Worm (Caenorhabditis elegans) whole organism, L1 larva: Measurements from ENCODE around the gene tmed-13.

Experiments used
- Y116A8C.19 ChIP-seq: sonication (generic microtip); optimal IDR thresholded peaks from 2 replicates; lab custom pipeline; 2016; ENCODE audit warnings: missing compliant biosample characterization, missing genetic modification characterization, borderline replicate concordance
- egl-27 ChIP-seq, 2 experiments: fragments of 150-350 bp in 1 of 2; sonication (generic microtip); optimal IDR thresholded peaks; 3 replicates each; lab custom pipeline; 2017 to 2018; ENCODE audit warnings: missing biosample characterization in 2 of 2, missing genetic modification characterization in 2 of 2, missing genetic modification reagents in 2 of 2
- fkh-4 ChIP-seq: sonication (generic microtip); optimal IDR thresholded peaks from 2 replicates; lab custom pipeline; 2016; ENCODE audit warnings: missing compliant biosample characterization, missing genetic modification characterization, borderline replicate concordance
- fos-1 ChIP-seq: fragments of 150-350 bp; optimal IDR thresholded peaks from 2 replicates; lab custom pipeline; 2014; ENCODE audit warnings: missing biosample characterization, missing genetic modification characterization
- grh-1 ChIP-seq: fragments of 200-800 bp; sonication (Bioruptor generic); IDR thresholded peaks from 2 replicates; pipeline ENCODE4 v1.3.6; 2022; ENCODE audit warnings: missing genetic modification reagents, missing genetic modification characterization, missing compliant biosample characterization
- irx-1 ChIP-seq: sonication (generic microtip); optimal IDR thresholded peaks from 2 replicates; lab custom pipeline; 2016; ENCODE audit warnings: missing genetic modification characterization, missing compliant biosample characterization
- mdl-1 ChIP-seq, 2 experiments: fragments of 150-350 bp; optimal IDR thresholded peaks; 2 replicates each; lab custom pipeline; 2014 to 2017; ENCODE audit warnings: missing biosample characterization in 2 of 2, missing genetic modification characterization in 2 of 2, inconsistent platforms in 1 of 2
- nhr-28 ChIP-seq: fragments of 150-350 bp; optimal IDR thresholded peaks from 2 replicates; lab custom pipeline; 2014; ENCODE audit warnings: missing biosample characterization, missing genetic modification characterization
- nhr-76 ChIP-seq: sonication (generic microtip); optimal IDR thresholded peaks from 2 replicates; lab custom pipeline; 2017; ENCODE audit warnings: missing biosample characterization, missing genetic modification characterization
- pqm-1 ChIP-seq: sonication (generic microtip); optimal IDR thresholded peaks from 3 replicates; lab custom pipeline; 2017; ENCODE audit warnings: missing biosample characterization, missing genetic modification characterization
- snpc-4 ChIP-seq: fragments of 150-350 bp; optimal IDR thresholded peaks from 2 replicates; lab custom pipeline; 2014; ENCODE audit warnings: missing biosample characterization, missing genetic modification characterization
- unc-30 ChIP-seq: sonication (generic microtip); optimal IDR thresholded peaks from 2 replicates; lab custom pipeline; 2017; ENCODE audit warnings: missing biosample characterization, missing genetic modification characterization
- unc-62 ChIP-seq: fragments of 150-350 bp; optimal IDR thresholded peaks from 2 replicates; lab custom pipeline; 2014; ENCODE audit warnings: missing biosample characterization, missing genetic modification reagents, missing genetic modification characterization
- ztf-11 ChIP-seq, 2 experiments: sonication (generic microtip); optimal IDR thresholded peaks; 2 replicates each; lab custom pipeline; 2016 to 2017; ENCODE audit warnings: missing genetic modification characterization in 2 of 2, missing biosample characterization in 1 of 2, missing compliant biosample characterization in 1 of 2

ce11 chrIV:6517859-6518258 is 46.7 kb upstream of the tmed-13 start, which contains the start of gene C01G5.7:
- TF ChIP-seq grh-1: no peak
- no peak for TF ChIP-seq irx-1
- no peak for TF ChIP-seq unc-62 (GFP tag; lab: Kevin White, UChicago)
- TF ChIP-seq unc-30 (tag; lab: Kevin White, UChicago): no peak
- TF ChIP-seq snpc-4 (tag; lab: Kevin White, UChicago): no peak
- no peak for TF ChIP-seq pqm-1
- TF ChIP-seq fos-1 (tag; lab: Kevin White, UChicago): no peak
- TF ChIP-seq egl-27 (tag; optimal IDR thresholded peaks at IDR 0.05; lab: Kevin White, UChicago): no peak
- TF ChIP-seq nhr-76 (tag; lab: Kevin White, UChicago): no peak
- TF ChIP-seq mdl-1 (tag; optimal IDR thresholded peaks at IDR 0.05; lab: Kevin White, UChicago): no peak
- TF ChIP-seq nhr-28 (tag; lab: Kevin White, UChicago): no peak
- no peak for TF ChIP-seq fkh-4 (tag; lab: Kevin White, UChicago)
- TF ChIP-seq ztf-11 (tag; optimal IDR thresholded peaks at IDR 0.05; lab: Kevin White, UChicago): no peak
- no peak for TF ChIP-seq Y116A8C.19 (tag; lab: Kevin White, UChicago)
